Worm (Caenorhabditis elegans) whole organism, L2 larva: ENCODE results near the gene mms-19.

Experiments used
- ceh-82 ChIP-seq: fragments of 150-350 bp; optimal IDR thresholded peaks from 2 replicates; lab custom pipeline; 2014; ENCODE audit warnings: missing biosample characterization, missing genetic modification characterization
- elt-1 ChIP-seq: fragments of 150-350 bp; optimal IDR thresholded peaks from 2 replicates; lab custom pipeline; 2014; ENCODE audit warnings: missing biosample characterization, missing genetic modification characterization
- elt-3 ChIP-seq: sonication (generic microtip); optimal IDR thresholded peaks from 2 replicates; lab custom pipeline; 2017; ENCODE audit warnings: missing biosample characterization, missing genetic modification characterization
- mdl-1 ChIP-seq, 2 experiments: fragments of 150-350 bp in 1 of 2; sonication (generic microtip) in 1 of 2; optimal IDR thresholded peaks; 2 replicates each; lab custom pipeline; 2017; ENCODE audit warnings: missing biosample characterization in 2 of 2, missing genetic modification characterization in 2 of 2
- nhr-12 ChIP-seq: fragments of 150-350 bp; optimal IDR thresholded peaks from 2 replicates; lab custom pipeline; 2014; ENCODE audit warnings: missing biosample characterization, missing genetic modification characterization
- nhr-25 ChIP-seq: fragments of 150-350 bp; sonication (generic microtip); optimal IDR thresholded peaks from 3 replicates; lab custom pipeline; 2014; ENCODE audit warnings: missing biosample characterization, missing genetic modification characterization
- zag-1 ChIP-seq: fragments of 150-350 bp; optimal IDR thresholded peaks from 2 replicates; lab custom pipeline; 2014; ENCODE audit warnings: missing biosample characterization, missing genetic modification characterization

DNA sequence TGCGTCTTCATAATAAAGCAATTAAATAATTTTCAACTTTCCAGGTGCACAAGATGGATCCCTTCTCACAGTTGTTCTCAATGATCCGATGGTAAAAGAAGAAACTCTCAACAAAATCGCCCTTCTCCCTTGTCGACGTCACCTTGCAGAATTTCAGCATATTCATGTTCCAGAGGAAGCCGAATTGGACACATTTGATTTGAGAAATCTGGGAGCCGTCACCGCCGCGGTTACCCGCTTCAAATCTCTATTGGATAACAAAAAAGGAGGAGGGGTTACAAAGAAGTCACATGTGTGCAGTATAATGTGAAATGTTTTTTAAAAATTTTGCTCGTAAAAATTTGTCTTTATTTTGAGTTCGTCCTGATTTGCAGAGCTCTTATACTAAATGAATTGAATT lies 11.4 kb upstream of the mms-19 start:
- TF ChIP-seq elt-1 (tag; lab: Kevin White, UChicago) (no peak), ceh-82 (tag; lab: Kevin White, UChicago) (no peak), nhr-12 (no peak), zag-1 (tag; lab: Kevin White, UChicago) (no peak), nhr-25 (tag; lab: Kevin White, UChicago) (no peak), mdl-1 (tag; optimal IDR thresholded peaks at IDR 0.05; lab: Kevin White, UChicago) (no peak), elt-3 (tag; lab: Kevin White, UChicago) (no peak)
